Fruit fly (Drosophila melanogaster): Measurements from ENCODE around the gene RhoGAP71E.

- TF ChIP-seq EcR (GFP tag; optimal IDR thresholded peaks at IDR 0.05), result no peak
- TF ChIP-seq CG8478 (optimal IDR thresholded peaks at IDR 0.05), result no peak
Measured at dm6 chr3L:15619626-15620247, 31.1 kb downstream of the RhoGAP71E start, which contains the start of gene Phs.
